Fruit fly (Drosophila melanogaster): ENCODE measurements around the gene Gal.

The Gal gene

dm6 chr2L:6006508-6007232, at the start of gene Gal:
Gal (minus strand) TSS chr2L:6006827.
- TF ChIP-seq foxo (GFP tag; optimal IDR thresholded peaks at IDR 0.05) (no peak), N (GFP tag; optimal IDR thresholded peaks at IDR 0.05) (no peak), rgr (GFP tag; optimal IDR thresholded peaks at IDR 0.05) (no peak), Vsx2 (GFP tag; optimal IDR thresholded peaks at IDR 0.05; ENCODE audit: partially characterized antibody) (peak; percentile 3)

- TF ChIP-seq jim (GFP tag; optimal IDR thresholded peaks at IDR 0.05) (no peak), Dif (GFP tag; optimal IDR thresholded peaks at IDR 0.05; ENCODE audit: partially characterized antibody) (peak; percentile 33), HLH106 (tag; optimal IDR thresholded peaks at IDR 0.05) (no peak), dsf (GFP tag; optimal IDR thresholded peaks at IDR 0.05; ENCODE audit: borderline replicate concordance) (no peak), GATAd (GFP tag; optimal IDR thresholded peaks at IDR 0.05) (no peak), dl (GFP tag; optimal IDR thresholded peaks at IDR 0.05; ENCODE audit: insufficient read depth in 1 of 2, partially characterized antibody in 2 of 2) (no peak)
These were observed 47.3 kb upstream of the Gal start, which contains the start of gene CG13995 for dm6 chr2L:6053874-6054469. CG13995 (plus strand) TSS chr2L:6054302.

dm6 chr2L:6051212-6051621, 44.6 kb upstream of the Gal start:
- TF ChIP-seq Sp1 (GFP tag; optimal IDR thresholded peaks at IDR 0.05) (peak; percentile 97), CG32264 (GFP tag; optimal IDR thresholded peaks at IDR 0.05) (peak; percentile 90), h (GFP tag; optimal IDR thresholded peaks at IDR 0.05) (peak; percentile 98), HLH106 (tag; optimal IDR thresholded peaks at IDR 0.05) (peak; percentile 94), sv (GFP tag; optimal IDR thresholded peaks at IDR 0.05) (peak; percentile 97), rgr (GFP tag; optimal IDR thresholded peaks at IDR 0.05) (peak; percentile 98), br (GFP tag; optimal IDR thresholded peaks at IDR 0.05) (peak; percentile 97), Hnf4 (GFP tag; optimal IDR thresholded peaks at IDR 0.05) (peak; percentile 94), Rel (GFP tag; optimal IDR thresholded peaks at IDR 0.05) (peak; percentile 87), Rel (tag; optimal IDR thresholded peaks at IDR 0.05) (peak; percentile 88), sage (GFP tag; optimal IDR thresholded peaks at IDR 0.05) (peak; percentile 88), Myc (optimal IDR thresholded peaks at IDR 0.05) (no peak), lola (GFP tag; optimal IDR thresholded peaks at IDR 0.05) (no peak), Jra (GFP tag; optimal IDR thresholded peaks at IDR 0.05) (peak; percentile 64), Mio (GFP tag; optimal IDR thresholded peaks at IDR 0.05) (peak; percentile 53), Dif (GFP tag; optimal IDR thresholded peaks at IDR 0.05; ENCODE audit: partially characterized antibody) (no peak), foxo (GFP tag; optimal IDR thresholded peaks at IDR 0.05) (peak; percentile 92 to 95), psq (GFP tag; optimal IDR thresholded peaks at IDR 0.05) (peak; percentile 90), Dfd (GFP tag; optimal IDR thresholded peaks at IDR 0.05) (no peak), woc (GFP tag; optimal IDR thresholded peaks at IDR 0.05) (peak; percentile 93), usp (GFP tag; optimal IDR thresholded peaks at IDR 0.05) (no peak), dmrt93B (GFP tag; optimal IDR thresholded peaks at IDR 0.05) (peak; percentile 75), Hr83 (GFP tag; optimal IDR thresholded peaks at IDR 0.05; ENCODE audit: poor library complexity, severe bottlenecking) (peak; percentile 57), fru (GFP tag; optimal IDR thresholded peaks at IDR 0.05) (peak; percentile 98), dsf (GFP tag; optimal IDR thresholded peaks at IDR 0.05; ENCODE audit: borderline replicate concordance) (peak; percentile 76), tai (GFP tag; optimal IDR thresholded peaks at IDR 0.05) (no peak), OdsH (GFP tag; optimal IDR thresholded peaks at IDR 0.05) (peak; percentile 96), ey (GFP tag; optimal IDR thresholded peaks at IDR 0.05) (peak; percentile 93), CG9705 (GFP tag; optimal IDR thresholded peaks at IDR 0.05) (peak; percentile 91)

dm6 chr2L:6050575-6050974, 43.9 kb upstream of the Gal start, which contains the start of gene CG9135:
CG9135 (plus strand) TSS chr2L:6050800.
- no peak for TF ChIP-seq brk (GFP tag; optimal IDR thresholded peaks at IDR 0.05)
- TF ChIP-seq Hr83 (GFP tag; optimal IDR thresholded peaks at IDR 0.05; ENCODE audit: poor library complexity, severe bottlenecking) = peak; percentile 46
- peak; percentile 9 for TF ChIP-seq HLH106 (tag; optimal IDR thresholded peaks at IDR 0.05)
- peak; percentile 29 for TF ChIP-seq Jra (GFP tag; optimal IDR thresholded peaks at IDR 0.05)
- no peak for TF ChIP-seq Hnf4 (GFP tag; optimal IDR thresholded peaks at IDR 0.05)
